Fruit fly (Drosophila melanogaster) whole organism, embryonic: Measurements from ENCODE around the gene sra.

ENCODE experiments used
- Abd-B ChIP-seq: fragments of 200-800 bp; sonication (Bioruptor generic); optimal IDR thresholded peaks from 2 replicates; lab custom pipeline; 2018; ENCODE audit warnings: missing biosample characterization, mild to moderate bottlenecking, missing genetic modification characterization, moderate library complexity
- CG10654 ChIP-seq: fragments of 200-800 bp; sonication (Bioruptor generic); optimal IDR thresholded peaks from 2 replicates; lab custom pipeline; 2016; ENCODE audit warnings: missing biosample characterization, missing genetic modification characterization
- CG11560 ChIP-seq: fragments of 200-800 bp; sonication (Bioruptor generic); IDR thresholded peaks from 3 replicates; pipeline ENCODE4 v1.3.6; 2022; ENCODE audit warnings: missing biosample characterization, missing genetic modification characterization
- CG12104 ChIP-seq: fragments of 200-800 bp; sonication (Bioruptor generic); optimal IDR thresholded peaks from 3 replicates; lab custom pipeline; 2016; ENCODE audit warnings: missing biosample characterization, missing genetic modification characterization
- CG13287 ChIP-seq: fragments of 200-800 bp; sonication (Bioruptor generic); IDR thresholded peaks from 2 replicates; pipeline ENCODE4 v1.3.6; 2022; ENCODE audit warnings: missing biosample characterization, missing genetic modification characterization; ENCODE audit not compliant: partially characterized antibody
- CG15011 ChIP-seq: fragments of 200-800 bp; sonication (Bioruptor generic); optimal IDR thresholded peaks from 3 replicates; lab custom pipeline; 2018; ENCODE audit warnings: missing biosample characterization, mild to moderate bottlenecking, missing genetic modification characterization
- CG1529 ChIP-seq: fragments of 200-800 bp; sonication (Bioruptor generic); optimal IDR thresholded peaks from 3 replicates; lab custom pipeline; 2018; ENCODE audit warnings: missing biosample characterization, missing genetic modification characterization
- CG15479 ChIP-seq: fragments of 200-800 bp; sonication (Bioruptor generic); optimal IDR thresholded peaks from 3 replicates; lab custom pipeline; 2019; ENCODE audit warnings: missing biosample characterization, mild to moderate bottlenecking, missing genetic modification characterization, moderate library complexity
- CG15514 ChIP-seq: fragments of 200-800 bp; sonication (Bioruptor generic); optimal IDR thresholded peaks from 3 replicates; lab custom pipeline; 2017; ENCODE audit warnings: missing biosample characterization, missing genetic modification characterization, mild to moderate bottlenecking, moderate library complexity, missing genetic modification reagents
- CG2712 ChIP-seq: fragments of 200-800 bp; optimal IDR thresholded peaks from 3 replicates; lab custom pipeline; 2019; ENCODE audit warnings: missing biosample characterization, mild to moderate bottlenecking, missing genetic modification characterization, moderate library complexity
- CG2889 ChIP-seq: fragments of 200-800 bp; sonication (Bioruptor generic); IDR thresholded peaks from 3 replicates; pipeline ENCODE4 v1.3.6; 2022; ENCODE audit warnings: missing biosample characterization, missing genetic modification characterization
- CG30431 ChIP-seq: fragments of 200-800 bp; sonication (Bioruptor generic); optimal IDR thresholded peaks from 2 replicates; lab custom pipeline; 2017; ENCODE audit warnings: missing biosample characterization, missing genetic modification characterization
- CG3281 ChIP-seq: fragments of 200-800 bp; sonication (Bioruptor generic); optimal IDR thresholded peaks from 3 replicates; lab custom pipeline; 2017; ENCODE audit warnings: missing biosample characterization, mild to moderate bottlenecking, missing genetic modification characterization
- CG3726 ChIP-seq: fragments of 200-800 bp; sonication (Bioruptor generic); IDR thresholded peaks from 3 replicates; pipeline ENCODE4, ENCODE4 v1.3.6; 2022; ENCODE audit warnings: missing biosample characterization, missing genetic modification characterization
- CG6689 ChIP-seq: fragments of 200-800 bp; sonication (Bioruptor generic); IDR thresholded peaks from 2 replicates; pipeline ENCODE4 v1.3.6; 2022; ENCODE audit warnings: missing biosample characterization, missing genetic modification characterization
- CG7372 ChIP-seq: fragments of 200-800 bp; sonication (Bioruptor generic); IDR thresholded peaks from 2 replicates; pipeline ENCODE4 v1.3.6; 2022; ENCODE audit warnings: missing biosample characterization, missing genetic modification characterization
- CG7987 ChIP-seq: fragments of 200-800 bp; sonication (Bioruptor generic); optimal IDR thresholded peaks from 2 replicates; lab custom pipeline; 2018; ENCODE audit warnings: missing biosample characterization, mild to moderate bottlenecking, missing genetic modification characterization, moderate library complexity
- CG8290 ChIP-seq, 3 experiments: fragments of 200-800 bp; sonication (Bioruptor generic); optimal IDR thresholded peaks; 2 replicates each; lab custom pipeline; 2016 to 2019; ENCODE audit warnings: missing biosample characterization in 3 of 3, missing genetic modification characterization in 3 of 3, mild to moderate bottlenecking in 2 of 3, moderate library complexity in 1 of 3
- CG8359 ChIP-seq: fragments of 200-800 bp; sonication (Bioruptor generic); optimal IDR thresholded peaks from 2 replicates; lab custom pipeline; 2017; ENCODE audit warnings: missing biosample characterization, mild to moderate bottlenecking, missing genetic modification characterization, borderline replicate concordance
- CG8478 ChIP-seq: fragments of >200 bp; optimal IDR thresholded peaks from 2 replicates; lab custom pipeline; 2018
- CoRest ChIP-seq: fragments of 200-800 bp; sonication (Bioruptor generic); optimal IDR thresholded peaks from 3 replicates; lab custom pipeline; 2018; ENCODE audit warnings: missing biosample characterization, mild to moderate bottlenecking, missing genetic modification characterization, moderate library complexity
- E2f1 ChIP-seq: fragments of 200-800 bp; sonication (Bioruptor generic); IDR thresholded peaks from 2 replicates; pipeline ENCODE4 v1.3.6; 2022; ENCODE audit warnings: missing biosample characterization, missing genetic modification characterization
- Eip74EF ChIP-seq, 2 experiments: fragments of 200-800 bp in 1 of 2; fragments of >200 bp in 1 of 2; sonication (Bioruptor generic) in 1 of 2; optimal IDR thresholded peaks; 2 replicates each; lab custom pipeline; 2017 to 2019; ENCODE audit warnings: missing biosample characterization in 2 of 2, missing genetic modification characterization in 2 of 2, mild to moderate bottlenecking in 1 of 2, moderate library complexity in 1 of 2
- Hand ChIP-seq: fragments of 200-800 bp; sonication (Bioruptor generic); optimal IDR thresholded peaks from 2 replicates; lab custom pipeline; 2017; ENCODE audit warnings: mild to moderate bottlenecking, missing biosample characterization, missing genetic modification reagents, missing genetic modification characterization
- Lim3 ChIP-seq: fragments of 200-800 bp; sonication (Bioruptor generic); IDR thresholded peaks from 2 replicates; pipeline ENCODE4 v1.3.6; 2022; ENCODE audit warnings: missing biosample characterization, missing genetic modification characterization
- Myb ChIP-seq: fragments of 200-800 bp; sonication (Bioruptor generic); optimal IDR thresholded peaks from 2 replicates; lab custom pipeline; 2016; ENCODE audit warnings: missing biosample characterization, missing genetic modification characterization
- Nf-YA ChIP-seq: fragments of 200-800 bp; sonication (Bioruptor generic); IDR thresholded peaks from 2 replicates; pipeline ENCODE4 v1.3.6; 2022; ENCODE audit warnings: missing biosample characterization, missing genetic modification characterization
- Side ChIP-seq: fragments of 200-800 bp; sonication (Bioruptor generic); optimal IDR thresholded peaks from 2 replicates; lab custom pipeline; 2016; ENCODE audit warnings: missing biosample characterization, missing genetic modification characterization
- Sox102F ChIP-seq: fragments of 200-800 bp; sonication (Bioruptor generic); optimal IDR thresholded peaks from 2 replicates; lab custom pipeline; 2018; ENCODE audit warnings: missing biosample characterization, mild to moderate bottlenecking, missing genetic modification characterization, moderate library complexity
- amos ChIP-seq: fragments of 200-800 bp; sonication (Bioruptor generic); IDR thresholded peaks from 2 replicates; pipeline ENCODE4 v1.3.6; 2022; ENCODE audit warnings: missing biosample characterization, missing genetic modification characterization; ENCODE audit not compliant: partially characterized antibody
- ara ChIP-seq: fragments of 200-800 bp; sonication (Bioruptor generic); IDR thresholded peaks from 2 replicates; pipeline ENCODE4 v1.3.6; 2022; ENCODE audit warnings: missing biosample characterization, missing genetic modification characterization
- ato ChIP-seq: fragments of 200-800 bp; sonication (Bioruptor generic); IDR thresholded peaks from 2 replicates; pipeline ENCODE4 v1.3.6; 2022; ENCODE audit warnings: missing biosample characterization, missing genetic modification characterization; ENCODE audit not compliant: partially characterized antibody
- bcd ChIP-seq: fragments of 200-800 bp; sonication (Bioruptor generic); optimal IDR thresholded peaks from 2 replicates; lab custom pipeline; 2017; ENCODE audit warnings: missing biosample characterization, mild to moderate bottlenecking, missing genetic modification characterization
- bigmax ChIP-seq: fragments of 200-800 bp; sonication (Bioruptor generic); optimal IDR thresholded peaks from 2 replicates; lab custom pipeline; 2018; ENCODE audit warnings: missing biosample characterization, mild to moderate bottlenecking, missing genetic modification characterization
- bsh ChIP-seq, 2 experiments: fragments of 200-800 bp; sonication (Bioruptor generic); optimal IDR thresholded peaks; 2 replicates each; lab custom pipeline; 2017 to 2018; ENCODE audit warnings: mild to moderate bottlenecking in 2 of 2, missing biosample characterization in 2 of 2, missing genetic modification characterization in 2 of 2, moderate library complexity in 1 of 2
- chinmo ChIP-seq: fragments of 200-800 bp; sonication (Bioruptor generic); IDR thresholded peaks from 4 replicates; pipeline ENCODE4 v1.3.6; 2022; ENCODE audit warnings: missing biosample characterization, missing genetic modification characterization; ENCODE audit not compliant: partially characterized antibody
- chm ChIP-seq: fragments of 200-800 bp; sonication (Bioruptor generic); IDR thresholded peaks from 2 replicates; pipeline ENCODE4 v1.3.6; 2022; ENCODE audit warnings: missing biosample characterization, missing genetic modification characterization
- chn ChIP-seq: fragments of 200-800 bp; sonication (Bioruptor generic); optimal IDR thresholded peaks from 2 replicates; lab custom pipeline; 2016; ENCODE audit warnings: missing biosample characterization, missing genetic modification characterization
- ci ChIP-seq: fragments of 200-800 bp; sonication (Bioruptor generic); IDR thresholded peaks from 3 replicates; pipeline ENCODE4 v1.3.6; 2022; ENCODE audit warnings: missing biosample characterization, missing genetic modification characterization
- dm ChIP-seq: fragments of 200-800 bp; sonication (Bioruptor generic); optimal IDR thresholded peaks from 3 replicates; lab custom pipeline; 2016; ENCODE audit warnings: missing biosample characterization, missing genetic modification characterization
- gfzf ChIP-seq: fragments of 200-800 bp; sonication (Bioruptor generic); optimal IDR thresholded peaks from 2 replicates; lab custom pipeline; 2016; ENCODE audit warnings: missing biosample characterization, mild to moderate bottlenecking, missing genetic modification characterization, moderate library complexity
- jigr1 ChIP-seq: fragments of 200-800 bp; sonication (Bioruptor generic); IDR thresholded peaks from 3 replicates; pipeline ENCODE4 v1.3.6; 2022; ENCODE audit warnings: missing biosample characterization, missing genetic modification characterization
- repo ChIP-seq: fragments of 200-800 bp; sonication (Bioruptor generic); optimal IDR thresholded peaks from 2 replicates; lab custom pipeline; 2016; ENCODE audit warnings: missing biosample characterization, missing genetic modification characterization
- rib ChIP-seq: fragments of 200-800 bp; sonication (Bioruptor generic); IDR thresholded peaks from 2 replicates; pipeline ENCODE4 v1.3.6; 2022; ENCODE audit warnings: missing biosample characterization, missing genetic modification characterization
- sc ChIP-seq, 3 experiments: fragments of >200 bp in 2 of 3; fragments of 200-800 bp in 1 of 3; sonication (Bioruptor generic) in 1 of 3; optimal IDR thresholded peaks; 2 replicates in 2 of 3; 3 replicates in 1 of 3; lab custom pipeline; 2017; ENCODE audit warnings: mild to moderate bottlenecking in 1 of 3, missing biosample characterization in 1 of 3, missing genetic modification characterization in 1 of 3, missing genetic modification reagents in 1 of 3
- sens-2 ChIP-seq: fragments of 200-800 bp; sonication (Bioruptor generic); IDR thresholded peaks from 2 replicates; pipeline ENCODE4 v1.3.6; 2022; ENCODE audit warnings: missing biosample characterization, missing genetic modification characterization
- tio ChIP-seq: fragments of 200-800 bp; sonication (Bioruptor generic); optimal IDR thresholded peaks from 2 replicates; lab custom pipeline; 2017; ENCODE audit warnings: missing biosample characterization, missing genetic modification characterization, inconsistent platforms
- vnd ChIP-seq: fragments of 200-800 bp; sonication (Bioruptor generic); IDR thresholded peaks from 3 replicates; pipeline ENCODE4 v1.3.6; 2022; ENCODE audit warnings: missing biosample characterization, missing genetic modification characterization; ENCODE audit not compliant: partially characterized antibody
- wek ChIP-seq: fragments of 200-800 bp; sonication (Bioruptor generic); optimal IDR thresholded peaks from 3 replicates; lab custom pipeline; 2018; ENCODE audit warnings: missing biosample characterization, mild to moderate bottlenecking, missing genetic modification characterization, moderate library complexity

The sra gene

DNA sequence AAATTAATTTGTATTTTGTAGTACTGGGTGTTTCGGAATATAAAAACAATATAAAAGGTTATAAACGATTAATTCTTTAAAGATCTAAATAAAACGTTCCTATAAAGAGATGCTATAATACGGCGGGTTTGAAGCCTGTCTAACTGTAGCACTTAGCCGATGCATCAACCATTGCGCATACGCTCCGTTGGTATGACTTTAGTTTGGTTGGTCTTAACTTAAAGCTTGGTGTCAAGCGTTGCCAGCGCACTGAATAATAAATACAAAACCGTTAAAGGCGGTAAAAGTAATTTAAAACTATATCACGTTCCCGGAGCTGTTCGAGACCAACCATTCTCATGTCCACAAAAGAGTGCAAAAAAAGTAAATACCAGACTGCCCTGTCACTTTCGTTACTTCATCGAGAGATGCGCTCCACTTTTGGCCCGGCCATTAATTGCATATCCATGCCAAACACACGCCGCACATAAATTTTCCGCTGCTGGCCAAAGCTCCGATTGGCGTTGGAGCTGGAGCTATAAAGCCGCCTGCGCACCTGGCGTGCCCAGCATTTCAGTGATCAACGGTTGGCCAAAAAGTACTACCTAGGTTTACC lies 6.2 kb upstream of the sra start, which contains the start of gene CG8927 (continued):
- 0 out of 4 replicates have a peak, but pooled peaks have one; percentile 27 for TF ChIP-seq chinmo (GFP tag; lab: Robert Waterston, UW)
- TF ChIP-seq CG30431: no peak
- TF ChIP-seq gfzf (GFP tag; lab: Kevin White, UChicago): peak; percentile 32
- TF ChIP-seq jigr1 (GFP tag; lab: Robert Waterston, UW): no peak
- no peak for TF ChIP-seq ara (GFP tag; lab: Robert Waterston, UW)
- TF ChIP-seq Sox102F (GFP tag; lab: Kevin White, UChicago): no peak
- no peak for TF ChIP-seq CG1529 (GFP tag; lab: Kevin White, UChicago)
- TF ChIP-seq CG10654 (GFP tag; lab: Kevin White, UChicago): no peak
- TF ChIP-seq CG8478 (lab: Kevin White, UChicago): no peak
- no peak for TF ChIP-seq CG15011 (GFP tag; lab: Kevin White, UChicago)
- TF ChIP-seq E2f1 (GFP tag; lab: Robert Waterston, UW): no peak
- TF ChIP-seq CG7372 (GFP tag; lab: Robert Waterston, UW): peak; percentile 92
- TF ChIP-seq bcd (GFP tag; lab: Kevin White, UChicago): no peak
- TF ChIP-seq Abd-B (GFP tag; lab: Kevin White, UChicago): peak; percentile 18
- TF ChIP-seq CG3281 (GFP tag; lab: Kevin White, UChicago): no peak
- TF ChIP-seq CG3726 (GFP tag; lab: Robert Waterston, UW): no peak
- TF ChIP-seq bsh (GFP tag; optimal IDR thresholded peaks at IDR 0.05; lab: Kevin White, UChicago): no peak
- peak; percentile 6; the same call in 1 of the 3 replicates for TF ChIP-seq ci
- no peak for TF ChIP-seq chn (GFP tag; lab: Kevin White, UChicago)
- TF ChIP-seq wek (GFP tag; lab: Kevin White, UChicago): no peak
- TF ChIP-seq CG8290 (GFP tag; optimal IDR thresholded peaks at IDR 0.05; lab: Kevin White, UChicago): peak; percentile 62
- TF ChIP-seq CG8290 (tag; optimal IDR thresholded peaks at IDR 0.05; lab: Kevin White, UChicago): peak; percentile 30 to 86
- TF ChIP-seq CG2712 (tag; lab: Kevin White, UChicago): no peak
- no peak for TF ChIP-seq sc (optimal IDR thresholded peaks at IDR 0.05; lab: Kevin White, UChicago)
- TF ChIP-seq sc (GFP tag; optimal IDR thresholded peaks at IDR 0.05; lab: Kevin White, UChicago): no peak
- TF ChIP-seq CG7987 (GFP tag; lab: Kevin White, UChicago): no peak
- TF ChIP-seq bigmax (GFP tag; lab: Kevin White, UChicago): peak; percentile 42
- no peak for TF ChIP-seq CG12104
- TF ChIP-seq Side: no peak
- TF ChIP-seq dm (GFP tag; lab: Kevin White, UChicago): no peak
- peak; percentile 93 for TF ChIP-seq Myb (GFP tag; lab: Kevin White, UChicago)
- no peak for TF ChIP-seq Eip74EF (GFP tag; optimal IDR thresholded peaks at IDR 0.05; lab: Kevin White, UChicago)
- peak; percentile 17 for TF ChIP-seq CG15514 (GFP tag; lab: Kevin White, UChicago)
- no peak for TF ChIP-seq Hand
- TF ChIP-seq Nf-YA (GFP tag; lab: Robert Waterston, UW): no peak
- TF ChIP-seq repo: no peak
- TF ChIP-seq CG15479 (GFP tag; lab: Kevin White, UChicago): no peak
- no peak for TF ChIP-seq sens-2
- TF ChIP-seq amos: no peak; the same call in 1 of the 2 replicates
- TF ChIP-seq chm (GFP tag; lab: Robert Waterston, UW): no peak
- TF ChIP-seq CG11560 (tag; lab: Robert Waterston, UW): no peak
- TF ChIP-seq CG6689 (GFP tag; lab: Robert Waterston, UW): no peak
- TF ChIP-seq CG2889 (GFP tag; lab: Robert Waterston, UW): no peak
- TF ChIP-seq vnd (GFP tag; lab: Robert Waterston, UW): 0 out of 3 replicates have a peak, but pooled peaks have one; percentile 28
- no peak for TF ChIP-seq CoRest (tag; lab: Kevin White, UChicago)
- peak; percentile 45; the same call in 1 of the 2 replicates for TF ChIP-seq CG13287 (GFP tag; lab: Robert Waterston, UW)
- no peak for TF ChIP-seq ato (GFP tag; lab: Robert Waterston, UW)
- no peak for TF ChIP-seq rib (GFP tag; lab: Robert Waterston, UW)
- TF ChIP-seq CG8359 (GFP tag; lab: Kevin White, UChicago): no peak
- TF ChIP-seq Lim3 (GFP tag; lab: Robert Waterston, UW): no peak
- no peak for TF ChIP-seq tio
